Fruit fly (Drosophila melanogaster) S2 (cell line): ENCODE measurements around the gene CG45116.
"Not testable (repeated sequence)": the region's sequence is repeated elsewhere in the genome, so short reads cannot be mapped to it uniquely, and the experiment has no call there.

ENCODE experiments used
- CG8478 ChIP-seq: fragments of >200 bp; optimal IDR thresholded peaks from 2 replicates; lab custom pipeline; 2018
- CTCF ChIP-seq, 2 experiments: fragments of >200 bp; optimal IDR thresholded peaks; 2 replicates each; lab custom pipeline; 2018

CG45116 gene

DNA sequence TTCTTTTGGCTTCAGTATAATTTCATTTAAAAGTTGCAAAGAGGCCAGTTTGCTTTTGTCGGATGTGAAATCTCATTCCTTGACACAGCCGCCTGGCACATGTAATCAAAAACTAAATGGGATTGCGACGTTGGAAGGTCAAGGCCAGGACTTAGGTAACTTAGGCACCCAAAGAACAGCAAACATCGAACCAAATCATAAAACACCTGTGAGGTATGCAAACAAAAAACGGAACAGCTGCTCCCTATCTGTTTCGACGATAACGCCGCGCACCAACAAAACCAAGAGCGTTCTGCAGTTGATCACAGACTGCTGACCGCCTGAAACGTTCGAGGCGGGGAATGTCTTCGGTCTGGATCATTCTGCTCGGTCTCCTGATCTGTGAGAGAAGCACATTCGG lies at the start of gene CG45116:
TSS of gene CG45116 (plus strand) at position 301 of the 400 bp plus-strand sequence.
- TF ChIP-seq CTCF (optimal IDR thresholded peaks at IDR 0.05; lab: Kevin White, UChicago): no peak
- no peak for TF ChIP-seq CG8478 (lab: Kevin White, UChicago)

DNA sequence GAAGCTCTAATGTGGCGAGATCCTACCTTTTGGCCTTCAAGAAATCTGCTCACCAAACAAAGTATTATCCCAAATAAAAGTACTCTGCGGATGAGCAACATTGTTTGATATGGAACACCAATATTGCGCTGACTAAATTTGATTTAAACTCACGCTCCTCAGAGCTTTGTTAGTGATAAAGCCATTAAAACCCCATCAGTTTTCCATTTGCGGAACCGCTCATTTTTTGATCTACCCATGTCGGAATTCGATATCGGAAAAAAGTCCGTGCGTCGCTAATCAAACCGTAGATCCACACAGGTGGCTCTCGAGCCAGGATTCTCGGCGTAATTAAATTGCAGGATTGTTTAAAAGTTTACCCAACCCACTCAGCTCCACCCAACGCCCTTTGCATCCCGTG lies 46.8 kb upstream of the CG45116 start, which contains the start of gene CG33772:
TSS of gene CG33772 (minus strand) at position 101 of the 400 bp plus-strand sequence.
- TF ChIP-seq CTCF (optimal IDR thresholded peaks at IDR 0.05; lab: Kevin White, UChicago) (no peak), CG8478 (lab: Kevin White, UChicago) (no peak)

DNA sequence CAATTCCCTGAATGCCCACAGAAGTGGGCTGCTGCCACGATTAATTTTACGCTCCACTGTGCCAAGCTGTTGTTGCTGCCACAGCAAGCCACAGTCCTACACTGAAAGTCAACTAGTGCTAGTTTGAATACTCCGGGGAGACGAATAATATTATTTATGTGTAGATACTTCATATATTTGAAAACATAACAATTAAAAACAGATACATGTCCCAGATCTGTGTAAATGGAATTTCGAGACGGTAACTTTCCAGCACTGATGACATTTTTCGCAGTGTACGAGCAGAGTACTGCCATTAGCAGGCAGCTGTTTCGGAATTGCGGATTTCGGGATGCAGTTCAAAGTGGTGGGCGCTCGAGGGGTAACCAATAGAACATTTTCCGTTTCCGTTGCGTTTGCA lies 34.1 kb upstream of the CG45116 start:
- no peak for TF ChIP-seq CTCF (optimal IDR thresholded peaks at IDR 0.05; lab: Kevin White, UChicago)
- TF ChIP-seq CG8478 (lab: Kevin White, UChicago): no peak

DNA sequence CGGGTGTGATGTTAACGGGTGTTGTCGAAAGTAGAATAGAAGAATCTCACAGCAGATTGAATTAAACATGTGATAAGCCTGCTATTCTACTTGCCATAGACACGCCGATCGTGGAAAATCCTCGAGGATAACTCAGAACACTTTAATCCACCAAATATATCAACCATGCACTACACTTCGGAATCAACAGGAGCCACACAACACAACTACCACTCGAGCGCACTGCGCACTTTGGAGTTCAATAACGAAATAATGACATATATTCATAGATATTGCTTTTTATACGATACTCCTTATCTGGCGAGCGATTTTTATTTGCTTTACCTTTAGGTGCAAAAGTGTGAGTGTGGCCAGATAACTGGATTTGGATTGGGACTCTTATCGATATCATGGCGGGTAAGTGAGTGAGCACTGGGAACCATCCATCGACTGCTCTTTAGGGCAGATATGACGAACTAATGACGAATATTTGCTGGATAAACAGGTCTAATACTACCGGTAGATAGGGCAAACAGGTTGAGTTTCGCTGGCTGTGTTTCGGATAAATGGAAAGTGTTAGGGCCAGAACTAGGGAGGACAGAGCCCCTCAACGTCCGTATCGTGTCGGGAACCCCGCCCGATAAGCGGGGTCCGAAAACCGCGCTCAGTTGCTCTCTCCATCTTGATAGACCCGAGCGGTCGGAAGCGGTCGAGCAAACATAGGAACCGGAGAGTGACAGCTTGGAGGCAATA lies 29.8 kb upstream of the CG45116 start, which contains the start of gene Jhbp6:
TSS of gene Jhbp6 (plus strand) at position 682 of the 732 bp plus-strand sequence.
- TF ChIP-seq CTCF (optimal IDR thresholded peaks at IDR 0.05; lab: Kevin White, UChicago): no peak
- no peak for TF ChIP-seq CG8478 (lab: Kevin White, UChicago)

DNA sequence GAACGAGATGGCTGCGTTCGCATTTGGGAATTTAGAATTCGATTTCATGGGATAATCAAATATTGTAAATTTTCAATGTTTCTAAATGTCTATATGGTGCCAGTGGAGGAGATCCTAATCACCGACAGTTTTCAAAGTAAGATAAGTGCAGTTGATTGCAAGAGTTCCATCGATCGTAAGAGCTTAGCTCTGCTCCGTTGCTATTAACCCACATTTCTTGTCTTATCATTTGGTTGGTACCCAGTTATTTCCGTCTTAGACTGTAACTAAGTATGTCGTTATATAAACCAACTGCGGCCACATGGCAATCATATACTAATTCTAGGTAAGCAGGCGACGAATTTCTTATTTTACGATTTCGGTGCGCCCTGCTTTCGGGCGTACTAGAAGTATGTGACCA lies 29.1 kb upstream of the CG45116 start:
- TF ChIP-seq CTCF (optimal IDR thresholded peaks at IDR 0.05; lab: Kevin White, UChicago): no peak
- no peak for TF ChIP-seq CG8478 (lab: Kevin White, UChicago)

DNA sequence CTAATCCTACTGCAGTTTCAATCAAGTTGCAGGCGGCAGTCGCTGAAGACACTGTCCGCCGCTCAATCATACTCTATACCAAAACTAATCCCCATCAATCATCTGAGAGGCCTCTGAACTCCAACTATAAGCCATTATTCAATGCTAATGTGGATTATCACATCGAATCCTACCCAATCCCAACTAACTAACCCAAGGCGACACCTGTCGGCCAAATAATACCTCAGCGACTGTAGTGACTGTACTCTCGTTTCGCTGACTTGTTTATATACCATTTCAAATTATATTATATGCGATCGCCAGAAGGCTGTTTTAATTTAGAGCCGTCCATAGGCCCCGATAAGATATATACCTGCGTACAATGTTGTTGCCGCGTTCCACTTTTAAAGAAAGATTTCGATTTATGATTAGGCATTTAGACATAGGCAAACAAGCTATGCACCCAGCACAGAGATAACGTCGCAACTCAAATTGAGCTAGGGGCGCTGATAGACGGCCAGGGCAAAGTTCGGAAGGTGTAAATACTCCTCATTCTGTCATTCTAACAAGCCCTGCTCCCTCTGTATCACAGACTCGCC lies 27.4 kb upstream of the CG45116 start:
- TF ChIP-seq CTCF (optimal IDR thresholded peaks at IDR 0.05; lab: Kevin White, UChicago) (peak; percentile 72 to 73), CG8478 (lab: Kevin White, UChicago) (no peak)

DNA sequence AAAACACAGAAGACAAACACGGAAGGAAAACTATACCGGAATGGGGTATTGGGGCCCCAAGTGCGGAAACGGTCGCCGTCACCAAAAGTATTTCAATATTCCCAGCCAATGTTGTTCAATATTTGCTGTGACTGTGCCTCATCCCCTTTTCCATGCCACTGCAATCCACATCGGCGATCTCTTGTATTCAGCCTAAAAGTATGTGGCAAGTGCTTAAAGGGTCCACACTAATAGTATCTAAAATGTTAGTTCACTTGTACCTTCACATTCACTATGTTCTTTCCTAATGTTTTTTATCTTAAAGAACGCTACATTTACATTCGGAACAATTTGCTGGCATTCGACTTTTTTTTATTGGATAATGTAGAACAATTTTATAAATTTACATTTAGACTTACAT lies 18.3 kb upstream of the CG45116 start:
- TF ChIP-seq CTCF (optimal IDR thresholded peaks at IDR 0.05; lab: Kevin White, UChicago): peak in 1 of 2 experiments; percentile 8
- no peak for TF ChIP-seq CG8478 (lab: Kevin White, UChicago)

DNA sequence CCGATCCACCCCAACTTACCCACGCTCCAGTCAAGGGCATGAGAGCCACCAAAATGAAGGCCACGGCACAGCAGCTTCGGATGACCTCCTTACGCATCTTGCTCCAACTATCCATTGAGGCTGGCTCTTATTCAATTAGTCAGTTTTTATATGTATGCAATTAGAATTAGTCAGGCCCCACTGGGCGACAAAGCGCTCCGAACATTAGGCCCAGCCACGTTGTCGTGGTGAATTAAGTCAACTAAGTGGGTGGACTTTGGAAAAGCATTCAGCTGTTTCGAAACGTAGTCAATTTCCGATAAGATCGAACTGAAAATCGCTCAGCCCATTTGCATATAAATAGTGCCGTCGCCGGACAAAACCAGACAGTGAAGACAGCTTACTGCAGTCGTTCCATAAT lies 12.2 kb upstream of the CG45116 start, which contains the start of the genes CG14455 and CG14456:
TSS of gene CG14455 (minus strand) at position 101 of the 400 bp plus-strand sequence.
TSS of gene CG14456 (plus strand) at position 236 of the 400 bp plus-strand sequence.
- TF ChIP-seq CTCF (optimal IDR thresholded peaks at IDR 0.05; lab: Kevin White, UChicago) (no peak), CG8478 (lab: Kevin White, UChicago) (no peak)

DNA sequence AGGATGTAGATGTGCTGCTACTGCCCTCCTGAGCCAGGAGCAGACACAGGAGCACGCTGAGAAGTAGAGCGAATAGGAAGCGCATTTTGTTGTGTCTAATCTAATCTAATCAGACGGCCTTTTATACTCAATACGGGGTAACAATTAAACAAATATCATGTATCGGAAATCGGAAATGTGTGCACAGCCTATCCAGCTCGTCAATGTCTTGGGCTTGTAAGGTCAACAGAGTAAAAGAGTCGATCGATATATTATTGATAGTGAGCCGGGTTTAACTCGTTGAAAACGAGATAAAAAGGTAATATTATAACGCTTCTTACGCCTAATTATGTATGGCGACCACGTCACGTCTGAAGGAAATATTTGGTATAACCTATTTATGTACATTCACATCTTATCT lies 6.8 kb upstream of the CG45116 start, which contains the start of gene CG14454:
TSS of gene CG14454 (minus strand) at position 101 of the 400 bp plus-strand sequence.
- TF ChIP-seq CTCF (optimal IDR thresholded peaks at IDR 0.05; lab: Kevin White, UChicago); CG8478 (lab: Kevin White, UChicago): not testable (repeated sequence)

DNA sequence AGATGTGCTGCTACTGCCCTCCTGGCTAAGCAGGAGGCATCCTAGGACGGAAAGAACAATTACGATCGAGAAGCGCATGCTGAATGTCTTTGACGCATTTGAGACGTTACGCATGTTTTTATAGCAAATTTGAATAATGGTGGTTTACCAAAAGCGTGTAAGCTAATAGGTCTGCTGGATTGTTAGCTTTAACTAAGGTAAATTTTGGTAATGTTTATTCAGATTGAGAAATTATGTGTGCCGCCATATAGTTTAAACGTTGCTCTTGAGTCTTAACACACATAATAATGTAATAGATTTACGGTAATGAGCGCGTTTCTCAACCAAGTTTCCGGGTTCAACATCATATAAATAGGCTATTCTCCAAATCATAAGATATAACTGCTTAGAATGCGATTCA lies 5.5 kb upstream of the CG45116 start, which contains the start of the genes CG12546 and CG14453:
TSS of gene CG12546 (minus strand) at position 101 of the 400 bp plus-strand sequence.
TSS of gene CG14453 (plus strand) at position 372 of the 400 bp plus-strand sequence.
- TF ChIP-seq CG8478 (lab: Kevin White, UChicago): no peak
- TF ChIP-seq CTCF (optimal IDR thresholded peaks at IDR 0.05; lab: Kevin White, UChicago): no peak

DNA sequence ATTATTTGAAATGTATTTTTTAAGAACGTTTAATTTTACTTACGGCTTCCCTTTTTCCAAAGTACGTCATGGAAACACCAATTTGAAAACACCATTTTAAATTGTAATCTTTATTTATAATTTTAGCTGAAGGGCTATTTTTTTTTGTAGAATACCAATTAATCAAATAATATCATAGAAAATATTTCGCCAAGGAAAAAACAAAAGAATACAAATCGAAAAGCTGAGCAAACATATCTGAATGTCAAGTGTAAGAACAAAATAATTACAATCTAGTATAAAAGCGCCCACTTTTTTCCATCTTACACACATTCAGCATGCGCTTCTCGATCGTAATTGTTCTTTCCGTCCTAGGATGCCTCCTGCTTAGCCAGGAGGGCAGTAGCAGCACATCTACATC lies 3.6 kb upstream of the CG45116 start, which contains the start of gene CG14452:
TSS of gene CG14452 (plus strand) at position 301 of the 400 bp plus-strand sequence.
- TF ChIP-seq CG8478 (lab: Kevin White, UChicago) (no peak), CTCF (optimal IDR thresholded peaks at IDR 0.05; lab: Kevin White, UChicago) (no peak)

DNA sequence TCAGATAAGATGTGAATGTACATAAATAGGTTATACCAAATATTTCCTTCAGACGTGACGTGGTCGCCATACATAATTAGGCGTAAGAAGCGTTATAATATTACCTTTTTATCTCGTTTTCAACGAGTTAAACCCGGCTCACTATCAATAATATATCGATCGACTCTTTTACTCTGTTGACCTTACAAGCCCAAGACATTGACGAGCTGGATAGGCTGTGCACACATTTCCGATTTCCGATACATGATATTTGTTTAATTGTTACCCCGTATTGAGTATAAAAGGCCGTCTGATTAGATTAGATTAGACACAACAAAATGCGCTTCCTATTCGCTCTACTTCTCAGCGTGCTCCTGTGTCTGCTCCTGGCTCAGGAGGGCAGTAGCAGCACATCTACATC lies 2.3 kb upstream of the CG45116 start, which contains the start of gene CG32453:
TSS of gene CG32453 (plus strand) at position 301 of the 400 bp plus-strand sequence.
- TF ChIP-seq CTCF (optimal IDR thresholded peaks at IDR 0.05; lab: Kevin White, UChicago); CG8478 (lab: Kevin White, UChicago): not testable (repeated sequence)

DNA sequence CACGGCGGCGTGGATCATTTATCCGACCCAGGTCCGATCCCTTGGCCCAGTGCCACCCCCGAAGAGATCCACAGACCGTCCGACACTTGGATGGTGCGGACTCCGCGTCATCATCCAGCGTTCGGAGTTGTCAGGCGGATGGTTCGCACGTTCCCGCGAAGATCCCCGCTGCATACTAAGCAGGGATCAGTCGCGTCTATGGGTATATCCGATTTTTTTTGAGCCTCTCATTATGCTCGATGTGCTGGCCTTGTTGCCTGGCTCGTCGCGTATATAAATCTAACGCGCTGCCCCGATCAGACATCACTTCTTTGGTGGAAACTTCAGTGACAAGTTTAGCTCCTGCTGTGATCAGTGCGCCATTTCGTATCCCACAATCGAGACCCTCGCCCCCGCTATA lies 12.6 kb downstream of the CG45116 start, which contains the start of gene CG11370:
TSS of gene CG11370 (plus strand) at position 301 of the 400 bp plus-strand sequence.
- TF ChIP-seq CG8478 (lab: Kevin White, UChicago): no peak
- TF ChIP-seq CTCF (optimal IDR thresholded peaks at IDR 0.05; lab: Kevin White, UChicago): no peak

DNA sequence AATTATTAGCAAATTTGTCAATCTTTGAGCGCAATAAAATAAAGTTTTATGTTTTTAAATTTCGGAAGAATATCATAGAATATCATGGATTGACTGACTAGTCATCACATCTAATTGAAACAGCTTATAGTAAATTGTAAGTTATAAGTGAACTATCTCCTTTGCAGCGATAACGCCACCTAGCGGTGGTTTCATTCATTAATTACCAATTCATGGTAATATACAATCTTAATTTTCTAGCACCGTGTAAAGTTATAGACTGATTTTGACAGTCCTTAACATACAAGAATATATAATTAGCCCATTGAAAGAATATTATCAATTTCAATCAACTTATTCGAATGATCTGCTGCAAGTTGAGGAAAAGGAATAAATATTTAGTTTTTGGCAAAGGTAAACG lies 14.4 kb downstream of the CG45116 start:
- TF ChIP-seq CTCF (optimal IDR thresholded peaks at IDR 0.05; lab: Kevin White, UChicago) (peak; percentile 70 to 82), CG8478 (lab: Kevin White, UChicago) (no peak)
